Worm (Caenorhabditis elegans) whole organism, late embryonic: ENCODE results near the gene spig-7.

Source experiments
- C08G9.2 ChIP-seq: sonication (generic microtip); optimal IDR thresholded peaks from 2 replicates; lab custom pipeline; 2016; ENCODE audit warnings: mild to moderate bottlenecking, missing genetic modification characterization, moderate library complexity, missing compliant biosample characterization
- K02D7.2 ChIP-seq: sonication (generic microtip); optimal IDR thresholded peaks from 2 replicates; lab custom pipeline; 2017; ENCODE audit warnings: mild to moderate bottlenecking, missing genetic modification characterization, missing compliant biosample characterization
- K09A11.1 ChIP-seq: sonication (generic microtip); optimal IDR thresholded peaks from 2 replicates; lab custom pipeline; 2017; ENCODE audit warnings: antibody characterized with exemption, mild to moderate bottlenecking, missing genetic modification characterization, missing compliant biosample characterization; ENCODE audit not compliant: insufficient read depth
- Y22D7AL.16 ChIP-seq: sonication (generic microtip); optimal IDR thresholded peaks from 2 replicates; lab custom pipeline; 2016; ENCODE audit warnings: missing genetic modification characterization, missing compliant biosample characterization
- ahr-1 ChIP-seq: sonication (generic microtip); optimal IDR thresholded peaks from 2 replicates; lab custom pipeline; 2016; ENCODE audit warnings: missing genetic modification characterization, missing compliant biosample characterization
- ama-1 ChIP-seq: fragments of 150-350 bp; optimal IDR thresholded peaks from 2 replicates; lab custom pipeline; 2014
- ceh-19 ChIP-seq: fragments of 200-800 bp; sonication (Bioruptor generic); optimal IDR thresholded peaks from 2 replicates; lab custom pipeline; 2018; ENCODE audit warnings: mild to moderate bottlenecking, missing genetic modification characterization, missing compliant biosample characterization
- ceh-22 ChIP-seq: sonication (generic microtip); optimal IDR thresholded peaks from 2 replicates; lab custom pipeline; 2017; ENCODE audit warnings: missing biosample characterization, missing genetic modification characterization
- ceh-34 ChIP-seq: sonication (generic microtip); optimal IDR thresholded peaks from 2 replicates; lab custom pipeline; 2016; ENCODE audit warnings: mild to moderate bottlenecking, missing genetic modification characterization, missing compliant biosample characterization
- ceh-48 ChIP-seq: sonication (generic microtip); optimal IDR thresholded peaks from 2 replicates; lab custom pipeline; 2016; ENCODE audit warnings: missing genetic modification characterization, inconsistent platforms, missing compliant biosample characterization
- ceh-9 ChIP-seq: sonication (generic microtip); optimal IDR thresholded peaks from 2 replicates; lab custom pipeline; 2016; ENCODE audit warnings: mild to moderate bottlenecking, missing genetic modification characterization, inconsistent platforms, missing compliant biosample characterization
- che-1 ChIP-seq: sonication (generic microtip); optimal IDR thresholded peaks from 2 replicates; lab custom pipeline; 2016; ENCODE audit warnings: mild to moderate bottlenecking, missing genetic modification characterization, missing compliant biosample characterization
- dve-1 ChIP-seq: sonication (generic microtip); optimal IDR thresholded peaks from 2 replicates; lab custom pipeline; 2017; ENCODE audit warnings: antibody characterized with exemption, mild to moderate bottlenecking, missing genetic modification characterization, missing compliant biosample characterization
- elt-4 ChIP-seq: sonication (generic microtip); optimal IDR thresholded peaks from 2 replicates; lab custom pipeline; 2016; ENCODE audit warnings: missing genetic modification characterization, missing compliant biosample characterization
- eyg-1 ChIP-seq: sonication (generic microtip); optimal IDR thresholded peaks from 2 replicates; lab custom pipeline; 2016; ENCODE audit warnings: missing genotype, missing genetic modification characterization, missing compliant biosample characterization
- fax-1 ChIP-seq: sonication (generic microtip); optimal IDR thresholded peaks from 2 replicates; lab custom pipeline; 2016; ENCODE audit warnings: missing genotype, missing genetic modification characterization, missing compliant biosample characterization
- fkh-10 ChIP-seq: fragments of 150-350 bp; optimal IDR thresholded peaks from 2 replicates; lab custom pipeline; 2014; ENCODE audit warnings: missing biosample characterization, missing genetic modification reagents, missing genetic modification characterization
- fkh-6 ChIP-seq: sonication (generic microtip); optimal IDR thresholded peaks from 2 replicates; lab custom pipeline; 2016; ENCODE audit warnings: missing genetic modification characterization, missing compliant biosample characterization
- gmeb-2 ChIP-seq: sonication (generic microtip); optimal IDR thresholded peaks from 2 replicates; lab custom pipeline; 2016; ENCODE audit warnings: missing genetic modification characterization, inconsistent platforms, missing compliant biosample characterization
- hlh-13 ChIP-seq: fragments of 200-800 bp; sonication (Bioruptor generic); optimal IDR thresholded peaks from 2 replicates; lab custom pipeline; 2018; ENCODE audit warnings: mild to moderate bottlenecking, missing genetic modification characterization, missing compliant biosample characterization
- hlh-8 ChIP-seq: sonication (generic microtip); optimal IDR thresholded peaks from 2 replicates; lab custom pipeline; 2016; ENCODE audit warnings: missing genotype, missing genetic modification characterization, missing compliant biosample characterization
- lim-6 ChIP-seq: sonication (generic microtip); optimal IDR thresholded peaks from 2 replicates; lab custom pipeline; 2016; ENCODE audit warnings: missing genetic modification characterization, missing compliant biosample characterization
- lin-11 ChIP-seq: fragments of 200-800 bp; sonication (Bioruptor generic); optimal IDR thresholded peaks from 2 replicates; lab custom pipeline; 2018; ENCODE audit warnings: mild to moderate bottlenecking, missing genetic modification characterization, missing compliant biosample characterization
- mec-3 ChIP-seq: sonication (generic microtip); optimal IDR thresholded peaks from 2 replicates; lab custom pipeline; 2016; ENCODE audit warnings: borderline replicate concordance, missing genetic modification characterization, missing compliant biosample characterization
- nfya-1 ChIP-seq: sonication (generic microtip); optimal IDR thresholded peaks from 2 replicates; lab custom pipeline; 2017; ENCODE audit warnings: missing genetic modification characterization, mild to moderate bottlenecking, missing compliant biosample characterization, antibody characterized with exemption, moderate library complexity
- nhr-11 ChIP-seq: fragments of 150-350 bp; optimal IDR thresholded peaks from 2 replicates; lab custom pipeline; 2014; ENCODE audit warnings: missing biosample characterization, missing genetic modification characterization
- nhr-232 ChIP-seq: sonication (generic microtip); optimal IDR thresholded peaks from 2 replicates; lab custom pipeline; 2016; ENCODE audit warnings: missing genetic modification characterization, missing compliant biosample characterization
- npax-4 ChIP-seq: sonication (generic microtip); optimal IDR thresholded peaks from 2 replicates; lab custom pipeline; 2016; ENCODE audit warnings: missing genetic modification characterization, missing compliant biosample characterization
- pag-3 ChIP-seq: sonication (generic microtip); optimal IDR thresholded peaks from 2 replicates; lab custom pipeline; 2016; ENCODE audit warnings: missing compliant biosample characterization, missing genetic modification characterization, borderline replicate concordance
- pat-9 ChIP-seq: fragments of 200-800 bp; sonication (Bioruptor generic); optimal IDR thresholded peaks from 2 replicates; lab custom pipeline; 2018; ENCODE audit warnings: mild to moderate bottlenecking, missing genetic modification characterization, moderate library complexity, missing compliant biosample characterization
- pax-1 ChIP-seq: fragments of 150-350 bp; optimal IDR thresholded peaks from 2 replicates; lab custom pipeline; 2014; ENCODE audit warnings: missing biosample characterization, missing genetic modification characterization
- pha-2 ChIP-seq: sonication (generic microtip); optimal IDR thresholded peaks from 2 replicates; lab custom pipeline; 2017; ENCODE audit warnings: mild to moderate bottlenecking, missing genetic modification characterization, missing compliant biosample characterization
- pqm-1 ChIP-seq: sonication (generic microtip); optimal IDR thresholded peaks from 2 replicates; lab custom pipeline; 2016; ENCODE audit warnings: missing genetic modification characterization, missing compliant biosample characterization
- rnt-1 ChIP-seq: sonication (generic microtip); optimal IDR thresholded peaks from 2 replicates; lab custom pipeline; 2016; ENCODE audit warnings: missing genetic modification characterization, missing compliant biosample characterization
- sdc-2 ChIP-seq: sonication (generic microtip); optimal IDR thresholded peaks from 2 replicates; lab custom pipeline; 2016; ENCODE audit warnings: missing genotype, missing genetic modification characterization, missing compliant biosample characterization
- sox-2 ChIP-seq: fragments of 200-800 bp; sonication (Bioruptor generic); IDR thresholded peaks from 2 replicates; pipeline ENCODE4 v1.3.6; 2022; ENCODE audit warnings: missing genetic modification reagents, missing genetic modification characterization, missing compliant biosample characterization
- syd-9 ChIP-seq: sonication (generic microtip); optimal IDR thresholded peaks from 2 replicates; lab custom pipeline; 2016; ENCODE audit warnings: mild to moderate bottlenecking, missing genetic modification characterization, moderate library complexity, missing compliant biosample characterization
- tbx-2 ChIP-seq: sonication (generic microtip); optimal IDR thresholded peaks from 2 replicates; lab custom pipeline; 2016; ENCODE audit warnings: missing genetic modification characterization, missing compliant biosample characterization
- tbx-7 ChIP-seq: sonication (generic microtip); optimal IDR thresholded peaks from 2 replicates; lab custom pipeline; 2016; ENCODE audit warnings: missing genotype, missing genetic modification characterization, missing compliant biosample characterization
- unc-42 ChIP-seq: sonication (generic microtip); optimal IDR thresholded peaks from 2 replicates; lab custom pipeline; 2016; ENCODE audit warnings: missing genotype, missing genetic modification characterization, missing compliant biosample characterization
- unc-55 ChIP-seq: sonication (generic microtip); optimal IDR thresholded peaks from 2 replicates; lab custom pipeline; 2017; ENCODE audit warnings: missing biosample characterization, missing genetic modification reagents, missing genetic modification characterization
- unc-86 ChIP-seq: sonication (generic microtip); optimal IDR thresholded peaks from 2 replicates; lab custom pipeline; 2016; ENCODE audit warnings: missing genetic modification characterization, missing compliant biosample characterization
- zip-5 ChIP-seq: sonication (generic microtip); optimal IDR thresholded peaks from 2 replicates; lab custom pipeline; 2016; ENCODE audit warnings: missing genetic modification characterization, missing compliant biosample characterization
- ztf-16 ChIP-seq: sonication (generic microtip); optimal IDR thresholded peaks from 2 replicates; lab custom pipeline; 2017; ENCODE audit warnings: missing genetic modification characterization, missing compliant biosample characterization

The spig-7 gene

ce11 chrV:1495752-1496151 is 1.2 kb downstream of the spig-7 start:
- TF ChIP-seq ceh-48 = peak; percentile 16
- no peak for TF ChIP-seq lin-11 (tag; lab: Kevin White, UChicago)
- no peak for TF ChIP-seq pqm-1

ce11 chrV:1499140-1499539 is 4.6 kb downstream of the spig-7 start, which contains the start of gene sru-27:
sru-27 (plus strand) TSS chrV:1499440.
- TF ChIP-seq fax-1 (tag; lab: Kevin White, UChicago) (no peak), zip-5 (tag; lab: Kevin White, UChicago) (no peak), lim-6 (no peak), npax-4 (tag; lab: Kevin White, UChicago) (no peak), K02D7.2 (no peak), ceh-34 (tag; lab: Kevin White, UChicago) (no peak), hlh-8 (tag; lab: Kevin White, UChicago) (no peak)

ce11 chrV:1505995-1506394 is 11.4 kb downstream of the spig-7 start, which contains the start of gene sru-28:
sru-28 (plus strand) TSS chrV:1506295.
- TF ChIP-seq unc-55 (GFP tag; lab: Kevin White, UChicago) (no peak), pag-3 (tag; lab: Kevin White, UChicago) (no peak), dve-1 (no peak), ztf-16 (no peak), lin-11 (tag; lab: Kevin White, UChicago) (no peak), fkh-10 (GFP tag; lab: Kevin White, UChicago) (no peak), eyg-1 (no peak), pax-1 (no peak), nfya-1 (tag; lab: Kevin White, UChicago) (no peak), ceh-9 (tag; lab: Kevin White, UChicago) (no peak), ama-1 (lab: Kevin White, UChicago) (no peak)

ce11 chrV:1511537-1511936 is 17.0 kb downstream of the spig-7 start, which contains the start of gene nhr-260:
nhr-260 (minus strand) TSS chrV:1511637.
- TF ChIP-seq ceh-22 (tag; lab: Kevin White, UChicago) (no peak), sdc-2 (tag; lab: Kevin White, UChicago) (no peak)

ce11 chrV:1521845-1522244 is 27.3 kb downstream of the spig-7 start, which contains the start of gene str-240:
str-240 (minus strand) TSS chrV:1521945.
- TF ChIP-seq rnt-1 (no peak), K09A11.1 (tag; lab: Kevin White, UChicago) (no peak), pax-1 (no peak), ztf-16 (no peak), ceh-22 (tag; lab: Kevin White, UChicago) (no peak), che-1 (tag; lab: Kevin White, UChicago) (no peak), pha-2 (no peak), sox-2 (no peak), C08G9.2 (tag; lab: Kevin White, UChicago) (no peak), gmeb-2 (tag; lab: Kevin White, UChicago) (no peak), nhr-11 (no peak), hlh-13 (GFP tag; lab: Kevin White, UChicago) (no peak), fkh-6 (tag; lab: Kevin White, UChicago) (no peak), ceh-34 (tag; lab: Kevin White, UChicago) (no peak), Y22D7AL.16 (tag; lab: Kevin White, UChicago) (no peak), unc-86 (tag; lab: Kevin White, UChicago) (no peak)

DNA sequence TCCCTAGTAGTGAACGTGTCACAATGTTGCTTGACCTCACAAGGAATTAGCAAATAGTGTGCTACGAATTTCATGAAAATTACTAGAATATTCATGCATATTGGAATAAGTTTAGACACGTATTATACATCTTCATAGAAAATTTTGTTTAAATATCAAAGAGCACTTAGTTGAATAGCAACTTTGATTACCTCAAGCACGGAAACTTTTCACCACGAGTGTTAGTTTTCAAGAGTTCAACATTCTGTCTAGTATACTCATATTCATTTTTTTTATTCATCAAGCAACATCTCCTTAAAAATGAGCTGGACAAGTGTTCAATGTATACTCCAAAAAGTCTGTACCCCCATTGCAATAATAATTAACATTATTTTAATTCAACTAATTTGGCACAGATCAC is 27.9 kb downstream of the spig-7 start, which contains the start of gene str-243:
Gene str-243 (plus strand): TSS at position 301 of the 400 bp plus-strand sequence.
- TF ChIP-seq nfya-1 (tag; lab: Kevin White, UChicago) (no peak), fax-1 (tag; lab: Kevin White, UChicago) (no peak), tbx-7 (tag; lab: Kevin White, UChicago) (no peak), lin-11 (tag; lab: Kevin White, UChicago) (no peak), pat-9 (tag; lab: Kevin White, UChicago) (no peak), nhr-232 (tag; lab: Kevin White, UChicago) (no peak), lim-6 (no peak), gmeb-2 (tag; lab: Kevin White, UChicago) (no peak), unc-42 (tag; lab: Kevin White, UChicago) (no peak), mec-3 (tag; lab: Kevin White, UChicago) (no peak), nhr-11 (no peak), ahr-1 (tag; lab: Kevin White, UChicago) (no peak), ceh-19 (no peak), elt-4 (no peak), hlh-13 (GFP tag; lab: Kevin White, UChicago) (no peak), tbx-2 (tag; lab: Kevin White, UChicago) (no peak), pax-1 (no peak), syd-9 (tag; lab: Kevin White, UChicago) (no peak), ztf-16 (no peak)
